Fruit fly (Drosophila melanogaster) whole organism, embryonic: Measurements from ENCODE around the gene ATPsynO.

Source experiments
- CG16779 ChIP-seq: fragments of 200-800 bp; sonication (Bioruptor generic); IDR thresholded peaks from 2 replicates; pipeline ENCODE4 v1.3.6; 2022; ENCODE audit warnings: missing biosample characterization, missing genetic modification characterization
- CG4707 ChIP-seq: fragments of 200-800 bp; sonication (Bioruptor generic); optimal IDR thresholded peaks from 2 replicates; lab custom pipeline; 2018; ENCODE audit warnings: missing biosample characterization, mild to moderate bottlenecking, missing genetic modification characterization, moderate library complexity
- CG6854 ChIP-seq: fragments of 200-800 bp; sonication (Bioruptor generic); optimal IDR thresholded peaks from 3 replicates; lab custom pipeline; 2017; ENCODE audit warnings: missing biosample characterization, mild to moderate bottlenecking, missing genetic modification characterization
- Myb ChIP-seq: fragments of 200-800 bp; sonication (Bioruptor generic); optimal IDR thresholded peaks from 2 replicates; lab custom pipeline; 2016; ENCODE audit warnings: missing biosample characterization, missing genetic modification characterization
- PHDP ChIP-seq: fragments of 200-800 bp; sonication (Bioruptor generic); optimal IDR thresholded peaks from 3 replicates; lab custom pipeline; 2018; ENCODE audit warnings: missing biosample characterization, mild to moderate bottlenecking, missing genetic modification characterization, moderate library complexity
- Sin3A ChIP-seq: fragments of >200 bp; optimal IDR thresholded peaks from 2 replicates; lab custom pipeline; 2018
- cg ChIP-seq: fragments of 200-800 bp; sonication (Bioruptor generic); optimal IDR thresholded peaks from 3 replicates; lab custom pipeline; 2019; ENCODE audit warnings: missing biosample characterization, mild to moderate bottlenecking, missing genetic modification characterization, moderate library complexity
- ftz-f1 ChIP-seq: fragments of 200-800 bp; sonication (Bioruptor generic); optimal IDR thresholded peaks from 2 replicates; lab custom pipeline; 2016; ENCODE audit warnings: missing biosample characterization, missing genetic modification characterization
- psq ChIP-seq: fragments of 200-800 bp; sonication (Bioruptor generic); optimal IDR thresholded peaks from 2 replicates; lab custom pipeline; 2017; ENCODE audit warnings: missing biosample characterization, missing genetic modification characterization
- vnd ChIP-seq: fragments of 200-800 bp; sonication (Bioruptor generic); IDR thresholded peaks from 3 replicates; pipeline ENCODE4 v1.3.6; 2022; ENCODE audit warnings: missing biosample characterization, missing genetic modification characterization; ENCODE audit not compliant: partially characterized antibody

dm6 chr3R:15286024-15286692 is 20.8 kb downstream of the ATPsynO start:
- TF ChIP-seq PHDP (tag; lab: Kevin White, UChicago) (no peak), psq (GFP tag; lab: Kevin White, UChicago) (no peak), ftz-f1 (GFP tag; lab: Kevin White, UChicago) (peak; percentile 74), Sin3A (no peak), CG16779 (GFP tag; lab: Robert Waterston, UW) (no peak), cg (GFP tag; lab: Kevin White, UChicago) (no peak), Myb (GFP tag; lab: Kevin White, UChicago) (peak; percentile 71), vnd (GFP tag; lab: Robert Waterston, UW) (no peak), CG4707 (GFP tag; lab: Kevin White, UChicago) (no peak), CG6854 (no peak)
